Fruit fly (Drosophila melanogaster): ENCODE data around the gene Prosbeta7.
A peak's percentile ranks its signal among the peaks of the same experiment; 100 is the strongest.

The Prosbeta7 gene

DNA sequence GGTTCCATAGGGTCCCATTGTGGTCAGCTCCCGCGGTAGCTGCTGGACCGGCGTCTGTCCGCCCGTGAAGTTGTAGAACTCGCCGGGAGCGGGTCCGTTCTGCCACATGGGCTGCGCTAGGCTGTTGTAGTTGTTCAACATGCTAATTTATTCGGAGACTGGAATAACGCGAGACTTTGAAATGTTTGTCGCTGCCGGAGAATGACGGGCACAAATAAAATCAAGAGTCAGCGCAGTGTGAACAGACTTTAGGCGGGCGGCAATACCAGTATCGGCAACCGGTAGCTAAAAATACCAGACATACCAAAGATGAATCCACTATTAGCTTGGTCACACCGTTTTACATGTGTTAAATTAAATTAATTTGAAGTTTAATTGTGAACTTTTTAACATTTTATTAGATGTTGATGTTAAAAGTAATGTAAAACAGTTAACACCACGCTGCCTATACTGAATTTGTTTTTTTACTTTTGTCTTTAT, at the start of gene Prosbeta7 (continued):
- TF ChIP-seq CG18599 (GFP tag; optimal IDR thresholded peaks at IDR 0.05) (no peak), kah (GFP tag; optimal IDR thresholded peaks at IDR 0.05) (no peak), Hmx (GFP tag; optimal IDR thresholded peaks at IDR 0.05) (no peak), chif (GFP tag; optimal IDR thresholded peaks at IDR 0.05) (no peak), CG10979 (tag; optimal IDR thresholded peaks at IDR 0.05) (no peak), D (optimal IDR thresholded peaks at IDR 0.05) (no peak), D (GFP tag; optimal IDR thresholded peaks at IDR 0.05) (no peak), CG8281 (tag; optimal IDR thresholded peaks at IDR 0.05) (no peak), exex (tag; optimal IDR thresholded peaks at IDR 0.05) (no peak), dimm (GFP tag; IDR thresholded peaks at IDR 0.05) (no peak), sqz (GFP tag; optimal IDR thresholded peaks at IDR 0.05) (no peak), ranshi (GFP tag; IDR thresholded peaks at IDR 0.05) (no peak), ind (GFP tag; optimal IDR thresholded peaks at IDR 0.05) (no peak), CG11504 (tag; optimal IDR thresholded peaks at IDR 0.05) (peak; percentile 28), CG13287 (GFP tag; IDR thresholded peaks at IDR 0.05; ENCODE audit: partially characterized antibody) (peak; percentile 90), Dll (GFP tag; IDR thresholded peaks at IDR 0.05; ENCODE audit: partially characterized antibody) (peak; percentile 66), cg (GFP tag; optimal IDR thresholded peaks at IDR 0.05) (no peak), psq (GFP tag; optimal IDR thresholded peaks at IDR 0.05) (no peak), CG4328 (GFP tag; optimal IDR thresholded peaks at IDR 0.05) (no peak), CG1024 (GFP tag; IDR thresholded peaks at IDR 0.05) (no peak), vnd (GFP tag; IDR thresholded peaks at IDR 0.05; ENCODE audit: partially characterized antibody) (peak; percentile 8; the same call in 1 of the 3 replicates), Nf-YA (GFP tag; IDR thresholded peaks at IDR 0.05) (no peak), caup (GFP tag; optimal IDR thresholded peaks at IDR 0.05; ENCODE audit: severe bottlenecking) (no peak), CG17829 (tag; optimal IDR thresholded peaks at IDR 0.05) (peak; percentile 15), gce (GFP tag; IDR thresholded peaks at IDR 0.05) (no peak), al (GFP tag; IDR thresholded peaks at IDR 0.05) (no peak), Meics (GFP tag; optimal IDR thresholded peaks at IDR 0.05) (no peak), H15 (GFP tag; IDR thresholded peaks at IDR 0.05) (no peak), tap (tag; optimal IDR thresholded peaks at IDR 0.05) (no peak), CG34376 (GFP tag; optimal IDR thresholded peaks at IDR 0.05) (no peak), Dad (GFP tag; optimal IDR thresholded peaks at IDR 0.05) (no peak), CG6765 (GFP tag; optimal IDR thresholded peaks at IDR 0.05) (no peak), Med (GFP tag) (peak; percentile 39), bab2 (GFP tag; optimal IDR thresholded peaks at IDR 0.05) (no peak), ab (GFP tag; optimal IDR thresholded peaks at IDR 0.05) (no peak), ems (GFP tag; optimal IDR thresholded peaks at IDR 0.05) (no peak), CG4424 (GFP tag; optimal IDR thresholded peaks at IDR 0.05) (no peak), CG3407 (GFP tag; optimal IDR thresholded peaks at IDR 0.05) (no peak), CG42726 (GFP tag; IDR thresholded peaks at IDR 0.05; ENCODE audit: partially characterized antibody) (no peak), cwo (GFP tag; optimal IDR thresholded peaks at IDR 0.05) (no peak), CG7987 (GFP tag; optimal IDR thresholded peaks at IDR 0.05) (no peak), pita (GFP tag; optimal IDR thresholded peaks at IDR 0.05) (no peak), wdn (GFP tag; IDR thresholded peaks at IDR 0.05) (no peak), CG2875 (GFP tag; optimal IDR thresholded peaks at IDR 0.05) (no peak), CG4617 (GFP tag; optimal IDR thresholded peaks at IDR 0.05; ENCODE audit: borderline replicate concordance) (peak; percentile 68), Adf1 (GFP tag; IDR thresholded peaks at IDR 0.05) (no peak), CG10431 (GFP tag; optimal IDR thresholded peaks at IDR 0.05) (no peak), fru (optimal IDR thresholded peaks at IDR 0.05) (no peak), sr (GFP tag; IDR thresholded peaks at IDR 0.05) (no peak), jigr1 (GFP tag; IDR thresholded peaks at IDR 0.05) (no peak), C15 (GFP tag; IDR thresholded peaks at IDR 0.05) (no peak), Asciz (GFP tag; optimal IDR thresholded peaks at IDR 0.05) (no peak)
